Fruit fly (Drosophila melanogaster): ENCODE data around the gene Klp98A.

Gene Klp98A

DNA sequence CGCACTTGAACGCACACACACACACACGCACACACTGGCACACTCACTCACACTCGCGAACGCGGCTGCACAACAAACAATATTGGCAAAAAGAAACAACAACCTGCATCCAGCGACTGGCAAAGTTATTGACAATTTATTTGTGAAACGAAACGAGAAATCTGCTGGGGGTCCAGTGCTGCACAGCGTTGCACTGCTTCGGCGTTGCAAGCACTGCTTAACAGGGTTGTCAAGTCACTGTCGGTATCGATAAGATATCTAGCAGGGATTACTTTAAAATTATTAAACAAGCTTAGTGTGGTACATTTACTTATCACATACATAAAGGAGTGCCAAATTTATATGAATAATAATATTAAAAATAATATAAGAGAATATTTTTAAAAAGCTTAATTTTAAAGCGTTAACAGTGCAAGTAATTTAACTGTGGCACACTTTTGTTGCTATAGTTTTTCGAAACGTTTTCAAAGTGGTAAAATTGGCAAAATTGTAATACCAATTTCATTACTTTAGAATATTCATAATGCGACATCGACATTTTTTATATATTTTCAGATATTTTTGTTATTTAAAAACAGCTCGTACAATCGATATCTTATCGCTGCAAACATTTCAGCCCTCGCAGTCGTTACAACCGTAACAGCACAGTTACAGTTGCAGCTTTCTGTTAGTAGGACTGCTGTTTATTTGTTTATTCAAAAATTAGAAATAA, 48.4 kb upstream of the Klp98A start, which contains the start of the genes dsd and Tusp (continued):
- TF ChIP-seq Blimp-1 (GFP tag; optimal IDR thresholded peaks at IDR 0.05) (peak; percentile 61), Trl (optimal IDR thresholded peaks at IDR 0.05) (no peak), Trl (GFP tag; optimal IDR thresholded peaks at IDR 0.05) (peak; percentile 81), chif (GFP tag; optimal IDR thresholded peaks at IDR 0.05) (peak; percentile 49 to 69), H15 (GFP tag; IDR thresholded peaks at IDR 0.05) (peak; percentile 63), CG34422 (GFP tag; IDR thresholded peaks at IDR 0.05) (peak; percentile 76), hbn (GFP tag; IDR thresholded peaks at IDR 0.05; ENCODE audit: partially characterized antibody) (peak; percentile 56), CG3726 (GFP tag; IDR thresholded peaks at IDR 0.05) (peak; percentile 75; the same call in 1 of the 3 replicates), repo (GFP tag; optimal IDR thresholded peaks at IDR 0.05) (peak; percentile 56), sr (GFP tag; IDR thresholded peaks at IDR 0.05) (no peak), Gsc (GFP tag; IDR thresholded peaks at IDR 0.05) (no peak), zf30C (GFP tag; optimal IDR thresholded peaks at IDR 0.05) (no peak), sens-2 (GFP tag; IDR thresholded peaks at IDR 0.05) (peak; percentile 37; the same call in 1 of the 2 replicates), br (optimal IDR thresholded peaks at IDR 0.05) (no peak), NC2β (GFP tag; optimal IDR thresholded peaks at IDR 0.05) (peak; percentile 42), CG10431 (GFP tag; optimal IDR thresholded peaks at IDR 0.05) (peak; percentile 53), pho (GFP tag; optimal IDR thresholded peaks at IDR 0.05) (peak; percentile 73), GATAe (GFP tag; conservative IDR thresholded peaks at IDR 0.05) (no peak), Hmr (GFP tag; optimal IDR thresholded peaks at IDR 0.05) (peak; percentile 82), pfk (GFP tag; optimal IDR thresholded peaks at IDR 0.05) (peak; percentile 75), Hey (tag; optimal IDR thresholded peaks at IDR 0.05) (no peak), CG32532 (GFP tag; IDR thresholded peaks at IDR 0.05) (peak; percentile 78), eve (GFP tag; optimal IDR thresholded peaks at IDR 0.05) (no peak), wek (GFP tag; optimal IDR thresholded peaks at IDR 0.05) (peak; percentile 17), Bgb (GFP tag; IDR thresholded peaks at IDR 0.05; ENCODE audit: partially characterized antibody) (peak; percentile 62), bigmax (GFP tag; optimal IDR thresholded peaks at IDR 0.05) (no peak), CG2875 (GFP tag; optimal IDR thresholded peaks at IDR 0.05) (peak; percentile 26), CG4424 (GFP tag; optimal IDR thresholded peaks at IDR 0.05) (peak; percentile 78), jumu (GFP tag; optimal IDR thresholded peaks at IDR 0.05) (peak; percentile 59), CG11247 (GFP tag; IDR thresholded peaks at IDR 0.05) (peak; percentile 86), mam (GFP tag; optimal IDR thresholded peaks at IDR 0.05) (peak; percentile 85), CG4328 (GFP tag; optimal IDR thresholded peaks at IDR 0.05) (peak; percentile 52), sqz (GFP tag; optimal IDR thresholded peaks at IDR 0.05) (peak; percentile 26), sug (tag; optimal IDR thresholded peaks at IDR 0.05) (peak; percentile 100), Poxn (GFP tag; IDR thresholded peaks at IDR 0.05) (peak; percentile 57), Dll (GFP tag; IDR thresholded peaks at IDR 0.05; ENCODE audit: partially characterized antibody) (peak; percentile 67; the same call in 3 of the 4 replicates), ham (GFP tag; IDR thresholded peaks at IDR 0.05) (no peak), luna (GFP tag; optimal IDR thresholded peaks at IDR 0.05) (peak; percentile 13), zen (tag; optimal IDR thresholded peaks at IDR 0.05) (peak; percentile 48), CG17829 (tag; optimal IDR thresholded peaks at IDR 0.05) (peak; percentile 75), so (GFP tag; IDR thresholded peaks at IDR 0.05) (peak; percentile 68; the same call in 1 of the 3 replicates), wor (GFP tag; IDR thresholded peaks at IDR 0.05) (no peak), CG12391 (tag; optimal IDR thresholded peaks at IDR 0.05) (peak; percentile 81), Adf1 (GFP tag; IDR thresholded peaks at IDR 0.05) (peak; percentile 33; the same call in 1 of the 2 replicates), zen2 (GFP tag; IDR thresholded peaks at IDR 0.05; ENCODE audit: partially characterized antibody) (no peak), HLH4C (GFP tag; IDR thresholded peaks at IDR 0.05; ENCODE audit: partially characterized antibody) (peak; percentile 57; the same call in 2 of the 3 replicates), chm (GFP tag; IDR thresholded peaks at IDR 0.05) (peak; percentile 72), CG1647 (GFP tag; optimal IDR thresholded peaks at IDR 0.05) (peak; percentile 49), Fer3 (tag; optimal IDR thresholded peaks at IDR 0.05) (peak; percentile 56), CG18599 (GFP tag; optimal IDR thresholded peaks at IDR 0.05) (peak; percentile 79)
